Fruit fly (Drosophila melanogaster): ENCODE results near the gene CG8159.

DNA sequence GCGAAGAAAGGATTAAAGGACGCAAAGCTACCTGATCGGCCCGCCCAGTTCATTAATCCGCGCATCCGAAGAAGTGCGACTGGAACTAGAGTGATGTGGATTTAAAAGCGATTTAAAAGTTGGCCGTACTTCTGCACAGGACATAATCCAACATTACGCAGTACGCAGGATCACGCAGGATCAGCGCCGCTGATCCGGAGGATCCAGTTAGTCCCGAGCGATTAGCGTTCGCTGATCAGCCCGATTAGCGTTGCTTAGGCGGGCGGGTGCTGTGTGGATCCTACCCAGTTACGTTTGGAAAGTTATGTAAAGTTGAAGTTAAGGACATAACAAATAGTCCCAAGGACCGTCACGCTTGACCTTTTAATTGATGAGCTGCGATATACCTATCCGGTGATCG is 27.4 kb upstream of the CG8159 start:
- TF ChIP-seq CG6854 (GFP tag; optimal IDR thresholded peaks at IDR 0.05) = no peak
- no peak for TF ChIP-seq Met (GFP tag; optimal IDR thresholded peaks at IDR 0.05)
- TF ChIP-seq achi (GFP tag; optimal IDR thresholded peaks at IDR 0.05) = no peak
- no peak for TF ChIP-seq CG10669 (GFP tag; optimal IDR thresholded peaks at IDR 0.05)
- TF ChIP-seq Eip78C (GFP tag) = no peak
- TF ChIP-seq cyc (GFP tag; optimal IDR thresholded peaks at IDR 0.05) = no peak
- no peak for TF ChIP-seq Ets21C (GFP tag; optimal IDR thresholded peaks at IDR 0.05)
- no peak for TF ChIP-seq CG6276 (GFP tag; optimal IDR thresholded peaks at IDR 0.05)
- no peak for TF ChIP-seq CG16779 (tag; optimal IDR thresholded peaks at IDR 0.05)
- no peak for TF ChIP-seq spab (GFP tag; optimal IDR thresholded peaks at IDR 0.05)
- no peak for TF ChIP-seq fd59A (GFP tag; optimal IDR thresholded peaks at IDR 0.05)
- no peak for TF ChIP-seq Smox (GFP tag; optimal IDR thresholded peaks at IDR 0.05)
